Fruit fly (Drosophila melanogaster): ENCODE results near the gene atk.

atk gene

dm6 chr3L:20452813-20453682 lies 11.6 kb downstream of the atk start, which contains the start of gene CG5199:
TSS of gene CG5199 (minus strand) at chr3L:20452864.
- TF ChIP-seq CG7101 (tag; optimal IDR thresholded peaks at IDR 0.05) (peak; percentile 71), Hr96 (GFP tag; optimal IDR thresholded peaks at IDR 0.05) (no peak), CG12768 (GFP tag; optimal IDR thresholded peaks at IDR 0.05) (peak; percentile 56), toe (GFP tag; optimal IDR thresholded peaks at IDR 0.05) (peak; percentile 53), CG1620 (GFP tag; optimal IDR thresholded peaks at IDR 0.05) (no peak), ovo (GFP tag; optimal IDR thresholded peaks at IDR 0.05) (peak; percentile 34), CG5204 (GFP tag; optimal IDR thresholded peaks at IDR 0.05) (peak; percentile 26), bab1 (GFP tag; optimal IDR thresholded peaks at IDR 0.05) (no peak), CG14711 (tag; optimal IDR thresholded peaks at IDR 0.05) (peak; percentile 60), CG33017 (tag; optimal IDR thresholded peaks at IDR 0.05) (peak; percentile 13), CG7045 (GFP tag; optimal IDR thresholded peaks at IDR 0.05) (peak; percentile 55), pad (GFP tag; optimal IDR thresholded peaks at IDR 0.05) (peak; percentile 49), cnc (optimal IDR thresholded peaks at IDR 0.05) (no peak), Mnt (GFP tag; optimal IDR thresholded peaks at IDR 0.05) (peak; percentile 83), Crg-1 (GFP tag; optimal IDR thresholded peaks at IDR 0.05) (peak; percentile 14), cic (GFP tag; optimal IDR thresholded peaks at IDR 0.05) (no peak), Clk (GFP tag; optimal IDR thresholded peaks at IDR 0.05) (no peak), tj (GFP tag; optimal IDR thresholded peaks at IDR 0.05) (peak; percentile 28), kay (GFP tag; ENCODE audit: borderline replicate concordance) (no peak), CG11617 (GFP tag; optimal IDR thresholded peaks at IDR 0.05) (peak; percentile 72)

- TF ChIP-seq bab1 (GFP tag; optimal IDR thresholded peaks at IDR 0.05) (no peak), Mnt (GFP tag; optimal IDR thresholded peaks at IDR 0.05) (no peak), CG7045 (GFP tag; optimal IDR thresholded peaks at IDR 0.05) (no peak), cic (GFP tag; optimal IDR thresholded peaks at IDR 0.05) (no peak), ovo (GFP tag; optimal IDR thresholded peaks at IDR 0.05) (no peak), Clk (GFP tag; optimal IDR thresholded peaks at IDR 0.05) (no peak), pad (GFP tag; optimal IDR thresholded peaks at IDR 0.05) (no peak), cnc (optimal IDR thresholded peaks at IDR 0.05) (no peak), CG5204 (GFP tag; optimal IDR thresholded peaks at IDR 0.05) (no peak), CG33017 (tag; optimal IDR thresholded peaks at IDR 0.05) (no peak), CG11617 (GFP tag; optimal IDR thresholded peaks at IDR 0.05) (no peak), CG12768 (GFP tag; optimal IDR thresholded peaks at IDR 0.05) (no peak), CG7101 (tag; optimal IDR thresholded peaks at IDR 0.05) (no peak), tj (GFP tag; optimal IDR thresholded peaks at IDR 0.05) (no peak), CG1620 (GFP tag; optimal IDR thresholded peaks at IDR 0.05) (no peak), kay (GFP tag; ENCODE audit: borderline replicate concordance) (no peak), Crg-1 (GFP tag; optimal IDR thresholded peaks at IDR 0.05) (no peak), toe (GFP tag; optimal IDR thresholded peaks at IDR 0.05) (no peak), CG14711 (tag; optimal IDR thresholded peaks at IDR 0.05) (no peak), Hr96 (GFP tag; optimal IDR thresholded peaks at IDR 0.05) (no peak)
Observed at dm6 chr3L:20448773-20449172, 15.9 kb downstream of the atk start.

- TF ChIP-seq tj (GFP tag; optimal IDR thresholded peaks at IDR 0.05) (no peak), CG5204 (GFP tag; optimal IDR thresholded peaks at IDR 0.05) (no peak), ovo (GFP tag; optimal IDR thresholded peaks at IDR 0.05) (no peak), CG11617 (GFP tag; optimal IDR thresholded peaks at IDR 0.05) (peak; percentile 4), CG12768 (GFP tag; optimal IDR thresholded peaks at IDR 0.05) (peak; percentile 4), bab1 (GFP tag; optimal IDR thresholded peaks at IDR 0.05) (no peak), Crg-1 (GFP tag; optimal IDR thresholded peaks at IDR 0.05) (no peak), Hr96 (GFP tag; optimal IDR thresholded peaks at IDR 0.05) (no peak), CG33017 (tag; optimal IDR thresholded peaks at IDR 0.05) (no peak), CG7101 (tag; optimal IDR thresholded peaks at IDR 0.05) (peak; percentile 35), CG14711 (tag; optimal IDR thresholded peaks at IDR 0.05) (peak; percentile 17), toe (GFP tag; optimal IDR thresholded peaks at IDR 0.05) (no peak), cic (GFP tag; optimal IDR thresholded peaks at IDR 0.05) (no peak), pad (GFP tag; optimal IDR thresholded peaks at IDR 0.05) (no peak)
Observed at dm6 chr3L:20447957-20448356, 16.7 kb downstream of the atk start.

DNA sequence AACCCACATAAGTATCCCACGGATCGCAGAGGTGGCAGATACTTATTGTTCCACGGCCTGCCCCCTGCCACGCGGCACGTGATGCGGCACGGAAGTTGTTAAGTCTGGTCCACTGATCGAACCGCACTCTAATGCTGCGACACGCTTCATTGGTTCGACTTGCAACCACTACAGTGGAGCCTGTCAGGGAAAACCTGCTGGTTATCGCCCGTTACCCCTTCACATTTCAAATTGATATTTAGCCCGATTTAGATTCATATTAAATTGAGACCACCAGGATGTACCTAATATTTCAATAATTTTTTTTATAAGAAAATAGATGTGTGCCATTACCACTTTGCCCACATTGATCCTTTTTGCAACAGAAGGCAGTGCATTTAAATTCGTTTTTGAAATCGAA lies 17.3 kb downstream of the atk start:
- TF ChIP-seq CG33017 (tag; optimal IDR thresholded peaks at IDR 0.05) (no peak), CG7045 (GFP tag; optimal IDR thresholded peaks at IDR 0.05) (no peak), CG14711 (tag; optimal IDR thresholded peaks at IDR 0.05) (no peak), kay (GFP tag; ENCODE audit: borderline replicate concordance) (no peak), Clk (GFP tag; optimal IDR thresholded peaks at IDR 0.05) (no peak), ovo (GFP tag; optimal IDR thresholded peaks at IDR 0.05) (no peak), Crg-1 (GFP tag; optimal IDR thresholded peaks at IDR 0.05) (no peak), Mnt (GFP tag; optimal IDR thresholded peaks at IDR 0.05) (no peak), CG1620 (GFP tag; optimal IDR thresholded peaks at IDR 0.05) (no peak), tj (GFP tag; optimal IDR thresholded peaks at IDR 0.05) (no peak), Hr96 (GFP tag; optimal IDR thresholded peaks at IDR 0.05) (no peak), CG11617 (GFP tag; optimal IDR thresholded peaks at IDR 0.05) (no peak), CG7101 (tag; optimal IDR thresholded peaks at IDR 0.05) (no peak), pad (GFP tag; optimal IDR thresholded peaks at IDR 0.05) (no peak), toe (GFP tag; optimal IDR thresholded peaks at IDR 0.05) (no peak), cic (GFP tag; optimal IDR thresholded peaks at IDR 0.05) (no peak), cnc (optimal IDR thresholded peaks at IDR 0.05) (no peak), CG12768 (GFP tag; optimal IDR thresholded peaks at IDR 0.05) (no peak)

DNA sequence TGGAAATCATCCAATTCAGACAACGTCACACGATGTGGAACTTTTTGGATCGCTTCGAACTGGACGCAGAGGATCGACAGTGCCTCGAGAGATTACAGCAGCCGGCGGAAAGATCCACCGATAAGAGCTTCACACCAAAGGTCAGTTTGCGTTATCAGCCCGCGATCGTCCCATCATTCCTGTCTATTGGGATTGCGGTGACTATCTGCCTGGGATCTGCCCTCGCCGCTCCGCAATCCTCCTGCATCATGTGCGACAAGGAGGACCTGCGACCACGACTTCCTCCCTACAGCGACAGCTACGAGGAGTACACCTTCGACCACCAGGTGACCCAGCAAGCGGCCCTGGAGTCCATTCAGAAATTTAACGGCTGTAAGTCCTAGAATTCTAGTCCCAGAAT lies 18.6 kb downstream of the atk start:
- peak; percentile 36 for TF ChIP-seq cic (GFP tag; optimal IDR thresholded peaks at IDR 0.05)
- TF ChIP-seq CG7101 (tag; optimal IDR thresholded peaks at IDR 0.05), result no peak
- TF ChIP-seq Mnt (GFP tag; optimal IDR thresholded peaks at IDR 0.05), result peak; percentile 34
